Fruit fly (Drosophila melanogaster) S2 (cell line): ENCODE results near the gene Uqcc1.
A peak's percentile ranks its signal among the peaks of the same experiment; 100 is the strongest.

Source experiments
- CG8478 ChIP-seq: fragments of >200 bp; optimal IDR thresholded peaks from 2 replicates; lab custom pipeline; 2018
- CTCF ChIP-seq, 2 experiments: fragments of >200 bp; optimal IDR thresholded peaks; 2 replicates each; lab custom pipeline; 2018

Gene Uqcc1

dm6 chr3L:6957753-6958420 lies at the start of gene Uqcc1, which contains the start of gene Surf1:
Uqcc1 (minus strand) TSS chr3L:6958108.
Surf1 (plus strand) TSS chr3L:6958346.
- TF ChIP-seq CG8478 (lab: Kevin White, UChicago) = no peak
- no peak for TF ChIP-seq CTCF (optimal IDR thresholded peaks at IDR 0.05; lab: Kevin White, UChicago)

DNA sequence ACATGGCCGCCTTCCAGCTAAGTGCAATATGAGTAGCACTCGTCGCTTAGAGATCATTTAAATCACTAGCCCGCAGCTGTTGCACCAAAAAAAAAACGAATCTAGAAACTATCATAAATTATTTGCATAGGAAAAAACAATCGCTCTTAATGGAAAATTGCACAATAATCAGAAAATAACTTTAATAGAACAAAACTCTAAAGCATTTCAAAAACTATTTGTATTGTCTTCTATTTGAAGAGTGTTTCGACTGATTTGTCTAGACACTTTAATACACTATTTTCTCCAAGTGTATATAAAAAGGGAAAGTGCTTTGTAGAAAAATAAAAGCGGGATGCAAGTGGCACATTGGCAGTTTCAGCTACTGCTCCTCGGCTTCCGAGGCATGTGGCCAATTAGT lies 48.5 kb upstream of the Uqcc1 start:
- TF ChIP-seq CTCF (optimal IDR thresholded peaks at IDR 0.05; lab: Kevin White, UChicago) (no peak), CG8478 (lab: Kevin White, UChicago) (no peak)

dm6 chr3L:7003132-7003531 lies 45.2 kb upstream of the Uqcc1 start:
- TF ChIP-seq CG8478 (lab: Kevin White, UChicago) = no peak
- TF ChIP-seq CTCF (optimal IDR thresholded peaks at IDR 0.05; lab: Kevin White, UChicago) = no peak

DNA sequence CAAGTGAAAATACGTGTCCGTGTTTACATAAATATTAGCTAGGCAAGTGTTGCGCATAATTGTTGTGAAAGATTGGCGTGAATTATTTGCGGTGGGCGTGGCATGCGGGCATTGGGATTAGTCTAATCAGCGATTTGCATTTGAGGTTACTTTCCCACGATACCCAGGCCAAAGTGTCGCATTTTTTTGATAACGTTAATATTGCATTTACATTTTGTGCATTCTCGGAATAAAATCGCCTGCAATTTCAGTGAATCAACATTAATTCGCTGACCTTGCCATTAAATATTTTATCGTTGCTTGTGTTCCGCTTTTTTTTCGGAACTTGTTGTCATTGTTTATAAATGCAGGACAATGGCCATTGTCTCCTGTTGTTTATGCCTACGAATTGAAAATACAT lies 44.4 kb upstream of the Uqcc1 start:
- no peak for TF ChIP-seq CG8478 (lab: Kevin White, UChicago)
- TF ChIP-seq CTCF (optimal IDR thresholded peaks at IDR 0.05; lab: Kevin White, UChicago) = no peak

DNA sequence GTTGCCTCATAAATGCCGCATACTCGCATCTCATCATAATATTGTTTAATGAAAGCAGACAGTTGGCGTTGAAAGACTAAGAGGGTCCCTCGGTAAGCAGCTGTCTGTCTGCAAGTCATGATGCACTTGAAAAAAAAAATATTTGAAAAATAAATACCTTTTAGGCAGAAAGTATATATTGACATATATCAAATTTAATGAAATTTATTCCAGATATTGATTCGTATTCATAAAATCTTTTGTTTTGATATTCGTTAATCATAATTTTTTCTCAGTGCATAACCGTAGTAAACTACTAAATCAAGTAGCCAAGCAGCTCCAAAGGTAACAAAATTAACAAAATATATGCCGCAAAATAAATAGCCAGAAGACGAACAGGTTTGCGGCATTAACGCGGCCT lies 43.9 kb upstream of the Uqcc1 start:
- TF ChIP-seq CTCF (optimal IDR thresholded peaks at IDR 0.05; lab: Kevin White, UChicago) (no peak), CG8478 (lab: Kevin White, UChicago) (no peak)

DNA sequence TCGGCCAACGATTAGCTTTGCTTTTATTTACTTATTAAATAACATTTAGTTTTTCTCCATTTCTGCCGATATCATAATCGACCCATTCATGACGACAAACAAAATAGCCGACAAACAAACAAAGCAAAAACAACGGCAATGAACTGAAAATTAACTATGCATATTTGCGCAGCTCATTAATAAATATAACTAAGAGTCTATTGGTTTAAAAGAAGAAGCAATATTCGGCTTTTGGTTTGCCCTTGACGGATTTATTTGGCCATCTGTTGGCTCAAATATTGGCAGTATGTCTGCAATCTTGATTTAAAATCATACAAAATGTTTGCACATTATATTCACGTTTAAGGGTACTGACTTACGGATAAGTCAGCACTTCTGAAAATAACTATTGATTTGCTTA lies 42.1 kb upstream of the Uqcc1 start:
- TF ChIP-seq CTCF (optimal IDR thresholded peaks at IDR 0.05; lab: Kevin White, UChicago) (no peak), CG8478 (lab: Kevin White, UChicago) (no peak)

DNA sequence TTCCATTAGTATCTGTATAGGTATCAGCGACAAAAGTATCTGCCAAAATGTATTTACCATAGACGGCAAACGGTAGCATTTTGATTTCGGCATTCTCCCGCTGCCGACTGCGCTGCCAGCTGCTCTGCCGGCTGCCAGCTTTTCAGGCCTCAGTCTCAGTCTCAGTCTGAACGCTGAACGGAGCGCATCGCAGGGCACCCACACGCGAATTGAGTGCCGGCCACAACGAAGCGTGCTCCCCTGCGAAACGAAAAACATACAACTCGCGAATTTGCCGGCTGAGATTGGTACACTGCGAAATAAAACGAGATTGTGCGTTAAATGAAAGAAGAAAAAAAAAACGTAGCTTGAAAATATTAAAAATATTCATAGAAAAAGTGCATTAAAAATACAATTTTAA lies 40.8 kb upstream of the Uqcc1 start, which contains the start of gene Mp:
TSS of gene Mp (plus strand) at position 152 of the 400 bp plus-strand sequence.
- TF ChIP-seq CTCF (optimal IDR thresholded peaks at IDR 0.05; lab: Kevin White, UChicago) = no peak
- no peak for TF ChIP-seq CG8478 (lab: Kevin White, UChicago)

DNA sequence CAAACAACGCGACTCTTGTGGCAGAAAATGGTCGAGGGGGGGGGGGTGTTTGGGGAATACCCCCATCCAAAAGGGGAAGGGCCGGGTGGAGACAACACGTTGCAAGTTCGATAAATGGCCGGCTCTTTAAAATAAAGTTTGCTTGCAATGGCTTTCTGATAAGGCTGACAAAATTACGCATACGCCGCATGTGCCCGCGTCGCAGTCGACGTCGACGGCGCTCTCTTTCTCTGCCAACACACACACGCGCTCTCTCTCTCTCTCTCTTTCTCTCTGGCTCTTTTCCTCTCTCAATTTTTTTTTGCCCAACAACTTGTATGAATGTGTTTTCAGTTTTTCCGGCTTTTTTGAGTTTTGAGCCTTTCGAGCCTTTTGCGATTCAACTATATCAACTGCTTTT lies 39.5 kb upstream of the Uqcc1 start:
- TF ChIP-seq CG8478 (lab: Kevin White, UChicago) (no peak), CTCF (optimal IDR thresholded peaks at IDR 0.05; lab: Kevin White, UChicago) (no peak)

- TF ChIP-seq CTCF (optimal IDR thresholded peaks at IDR 0.05; lab: Kevin White, UChicago) (no peak), CG8478 (lab: Kevin White, UChicago) (no peak)
Observed at dm6 chr3L:6996907-6997306, 39.0 kb upstream of the Uqcc1 start.

dm6 chr3L:6995364-6995749 lies 37.4 kb upstream of the Uqcc1 start:
- TF ChIP-seq CG8478 (lab: Kevin White, UChicago) (no peak), CTCF (optimal IDR thresholded peaks at IDR 0.05; lab: Kevin White, UChicago) (peak; percentile 81 to 86)

- TF ChIP-seq CTCF (optimal IDR thresholded peaks at IDR 0.05; lab: Kevin White, UChicago) = peak; percentile 69 to 89
Observed at dm6 chr3L:6994464-6995363, 36.8 kb upstream of the Uqcc1 start.

- TF ChIP-seq CG8478 (lab: Kevin White, UChicago) (no peak), CTCF (optimal IDR thresholded peaks at IDR 0.05; lab: Kevin White, UChicago) (no peak)
Observed at dm6 chr3L:6993350-6993749, 35.4 kb upstream of the Uqcc1 start.

dm6 chr3L:6990288-6990687 lies 32.4 kb upstream of the Uqcc1 start, which contains the start of gene bin:
bin (plus strand) TSS chr3L:6990622.
- TF ChIP-seq CG8478 (lab: Kevin White, UChicago) = no peak

- TF ChIP-seq CG8478 (lab: Kevin White, UChicago) (no peak), CTCF (optimal IDR thresholded peaks at IDR 0.05; lab: Kevin White, UChicago) (no peak)
Observed at dm6 chr3L:6988942-6989569, 31.1 kb upstream of the Uqcc1 start.

DNA sequence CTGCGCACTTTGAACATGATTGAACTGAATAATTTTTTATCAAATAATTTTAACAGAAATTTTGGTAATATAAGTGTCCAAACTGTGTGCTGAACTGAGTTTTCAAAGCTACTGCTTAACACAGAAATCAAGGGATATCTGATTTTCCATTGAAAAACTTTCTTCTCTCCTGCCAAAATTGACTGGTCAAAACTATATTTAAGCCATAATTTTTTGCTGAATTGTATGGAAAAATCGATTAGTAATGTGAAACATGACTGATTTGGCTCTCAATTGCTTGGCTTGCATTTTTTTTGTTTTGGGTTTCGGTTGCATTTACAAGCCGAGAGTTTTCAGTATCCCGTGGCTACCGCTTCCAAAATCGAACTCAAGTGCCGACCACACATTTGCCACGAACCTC lies 26.6 kb upstream of the Uqcc1 start, which contains the start of the genes CG32388 and CG43439:
TSS of gene CG32388 (minus strand) at position 101 of the 400 bp plus-strand sequence.
TSS of gene CG43439 (minus strand) at position 101 of the 400 bp plus-strand sequence.
- TF ChIP-seq CTCF (optimal IDR thresholded peaks at IDR 0.05; lab: Kevin White, UChicago) (no peak), CG8478 (lab: Kevin White, UChicago) (no peak)
